Worm (Caenorhabditis elegans) whole organism, young adult: ENCODE measurements around the gene fmo-3.

ENCODE experiments used
- B0019.2 ChIP-seq: fragments of 200-800 bp; sonication (Bioruptor generic); conservative IDR thresholded peaks from 2 replicates; pipeline ENCODE4 v1.3.6; 2022; ENCODE audit warnings: missing genetic modification reagents, missing genetic modification characterization, missing compliant biosample characterization
- B0035.1 ChIP-seq: sonication (generic microtip); optimal IDR thresholded peaks from 2 replicates; lab custom pipeline; 2016; ENCODE audit warnings: missing genetic modification characterization, mild to moderate bottlenecking, missing compliant biosample characterization, missing genotype, missing genetic modification reagents
- B0336.3 ChIP-seq: fragments of 200-800 bp; sonication (Bioruptor generic); IDR thresholded peaks from 2 replicates; pipeline ENCODE4 v1.3.6; 2022; ENCODE audit warnings: missing genetic modification characterization, missing compliant biosample characterization
- C06A6.2 ChIP-seq: fragments of 200-800 bp; sonication (Bioruptor generic); conservative IDR thresholded peaks from 2 replicates; pipeline ENCODE4 v1.3.6; 2022; ENCODE audit warnings: missing genetic modification characterization, missing compliant biosample characterization
- F22D6.2 ChIP-seq: sonication (generic microtip); optimal IDR thresholded peaks from 2 replicates; lab custom pipeline; 2016; ENCODE audit warnings: mild to moderate bottlenecking, missing genetic modification characterization, missing compliant biosample characterization
- F37B4.10 ChIP-seq: fragments of 200-800 bp; sonication (Bioruptor generic); IDR thresholded peaks from 2 replicates; pipeline ENCODE4 v1.3.6; 2022; ENCODE audit warnings: missing genetic modification characterization, missing compliant biosample characterization
- F39B2.1 ChIP-seq: fragments of 200-800 bp; sonication (Bioruptor generic); IDR thresholded peaks from 2 replicates; pipeline ENCODE4 v1.3.6; 2022; ENCODE audit warnings: missing genetic modification reagents, missing genetic modification characterization, missing compliant biosample characterization
- F57C9.4 ChIP-seq: sonication (generic microtip); optimal IDR thresholded peaks from 2 replicates; lab custom pipeline; 2017; ENCODE audit warnings: mild to moderate bottlenecking, missing genetic modification characterization, missing compliant biosample characterization
- ZK185.1 ChIP-seq: sonication (generic microtip); optimal IDR thresholded peaks from 2 replicates; lab custom pipeline; 2016; ENCODE audit warnings: mild to moderate bottlenecking, missing genetic modification characterization, missing compliant biosample characterization; ENCODE audit not compliant: poor library complexity, severe bottlenecking
- aptf-2 ChIP-seq: fragments of 200-800 bp; sonication (Bioruptor generic); conservative IDR thresholded peaks from 2 replicates; pipeline ENCODE4 v1.3.6; 2022; ENCODE audit warnings: missing genetic modification reagents, missing genetic modification characterization, missing compliant biosample characterization
- aptf-3 ChIP-seq: fragments of 200-800 bp; sonication (Bioruptor generic); IDR thresholded peaks from 2 replicates; pipeline ENCODE4 v1.3.6; 2022; ENCODE audit warnings: missing genetic modification characterization, missing compliant biosample characterization
- attf-3 ChIP-seq: fragments of 200-800 bp; sonication (Bioruptor generic); conservative IDR thresholded peaks from 2 replicates; pipeline ENCODE4 v1.3.6; 2022; ENCODE audit warnings: missing genetic modification reagents, missing genetic modification characterization, missing compliant biosample characterization
- attf-5 ChIP-seq: fragments of 200-800 bp; sonication (Bioruptor generic); optimal IDR thresholded peaks from 2 replicates; lab custom pipeline; 2018; ENCODE audit warnings: mild to moderate bottlenecking, missing genetic modification characterization, missing compliant biosample characterization
- cebp-2 ChIP-seq: fragments of 200-800 bp; sonication (Bioruptor generic); IDR thresholded peaks from 2 replicates; pipeline ENCODE4 v1.3.6; 2022; ENCODE audit warnings: missing genetic modification characterization, missing compliant biosample characterization
- ceh-27 ChIP-seq: fragments of 200-800 bp; sonication (Bioruptor generic); optimal IDR thresholded peaks from 2 replicates; lab custom pipeline; 2018; ENCODE audit warnings: mild to moderate bottlenecking, missing genetic modification characterization, moderate library complexity, missing compliant biosample characterization
- dox-1 ChIP-seq: fragments of 200-800 bp; sonication (Bioruptor generic); IDR thresholded peaks from 2 replicates; pipeline ENCODE4 v1.3.6; 2022; ENCODE audit warnings: missing genetic modification reagents, missing genetic modification characterization, missing compliant biosample characterization
- dpl-1 ChIP-seq: fragments of 150-350 bp; optimal IDR thresholded peaks from 2 replicates; lab custom pipeline; 2014; ENCODE audit warnings: missing biosample characterization, missing genetic modification reagents, missing genetic modification characterization
- efl-1 ChIP-seq: fragments of 150-350 bp; optimal IDR thresholded peaks from 2 replicates; lab custom pipeline; 2014; ENCODE audit warnings: missing biosample characterization, missing genetic modification reagents, missing genetic modification characterization
- egl-18 ChIP-seq: fragments of 200-800 bp; sonication (Bioruptor generic); IDR thresholded peaks from 2 replicates; pipeline ENCODE4 v1.3.6; 2022; ENCODE audit warnings: missing genetic modification reagents, missing genetic modification characterization, missing compliant biosample characterization
- egl-44 ChIP-seq: fragments of 200-800 bp; sonication (Bioruptor generic); IDR thresholded peaks from 2 replicates; pipeline ENCODE4 v1.3.6; 2022; ENCODE audit warnings: missing genetic modification reagents, missing genetic modification characterization, missing compliant biosample characterization
- ets-4 ChIP-seq: fragments of 200-800 bp; sonication (Bioruptor generic); optimal IDR thresholded peaks from 2 replicates; lab custom pipeline; 2018; ENCODE audit warnings: mild to moderate bottlenecking, missing genetic modification characterization, missing compliant biosample characterization
- him-1 ChIP-seq: sonication (generic microtip); optimal IDR thresholded peaks from 2 replicates; lab custom pipeline; 2016; ENCODE audit warnings: missing genotype, missing genetic modification reagents, missing genetic modification characterization, missing compliant biosample characterization
- hlh-12 ChIP-seq: sonication (generic microtip); optimal IDR thresholded peaks from 2 replicates; lab custom pipeline; 2016; ENCODE audit warnings: missing genetic modification characterization, missing compliant biosample characterization
- hmg-1.2 ChIP-seq: fragments of 200-800 bp; sonication (Bioruptor generic); IDR thresholded peaks from 2 replicates; pipeline ENCODE4 v1.3.6; 2022; ENCODE audit warnings: missing genetic modification reagents, missing genetic modification characterization, missing compliant biosample characterization
- hrde-1 ChIP-seq: sonication (generic microtip); optimal IDR thresholded peaks from 2 replicates; lab custom pipeline; 2016; ENCODE audit warnings: missing genetic modification characterization, mild to moderate bottlenecking, missing compliant biosample characterization, moderate library complexity, missing genotype, missing genetic modification reagents, borderline replicate concordance
- lag-1 ChIP-seq: fragments of 200-800 bp; sonication (Bioruptor generic); IDR thresholded peaks from 2 replicates; pipeline ENCODE4 v1.3.6; 2022; ENCODE audit warnings: missing genetic modification reagents, missing genetic modification characterization, missing compliant biosample characterization
- lir-1 ChIP-seq: fragments of 200-800 bp; sonication (Bioruptor generic); conservative IDR thresholded peaks from 2 replicates; pipeline ENCODE4 v1.3.6; 2022; ENCODE audit warnings: missing genetic modification reagents, missing genetic modification characterization, missing compliant biosample characterization
- lsl-1 ChIP-seq: fragments of 200-800 bp; sonication (Bioruptor generic); optimal IDR thresholded peaks from 2 replicates; lab custom pipeline; 2018; ENCODE audit warnings: mild to moderate bottlenecking, missing genetic modification characterization, moderate library complexity, missing compliant biosample characterization
- madf-10 ChIP-seq: sonication (generic microtip); optimal IDR thresholded peaks from 2 replicates; lab custom pipeline; 2016; ENCODE audit warnings: mild to moderate bottlenecking, missing genetic modification characterization, missing compliant biosample characterization
- mcd-1 ChIP-seq: fragments of 200-800 bp; sonication (Bioruptor generic); IDR thresholded peaks from 2 replicates; pipeline ENCODE4 v1.3.6; 2022; ENCODE audit warnings: missing genetic modification reagents, missing genetic modification characterization, missing compliant biosample characterization
- mes-4 ChIP-seq: sonication (generic microtip); optimal IDR thresholded peaks from 2 replicates; lab custom pipeline; 2016; ENCODE audit warnings: missing genotype, missing genetic modification characterization, missing compliant biosample characterization
- mxl-1 ChIP-seq: sonication (generic microtip); optimal IDR thresholded peaks from 2 replicates; lab custom pipeline; 2016; ENCODE audit warnings: missing genetic modification characterization, missing compliant biosample characterization
- nfyb-1 ChIP-seq: fragments of 200-800 bp; sonication (Bioruptor generic); IDR thresholded peaks from 2 replicates; pipeline ENCODE4 v1.3.6; 2022; ENCODE audit warnings: missing genetic modification reagents, missing genetic modification characterization, missing compliant biosample characterization
- nhr-120 ChIP-seq: fragments of 200-800 bp; sonication (Bioruptor generic); IDR thresholded peaks from 2 replicates; pipeline ENCODE4 v1.3.6; 2022; ENCODE audit warnings: missing genetic modification characterization, missing compliant biosample characterization
- nhr-27 ChIP-seq: fragments of 200-800 bp; sonication (Bioruptor generic); optimal IDR thresholded peaks from 2 replicates; lab custom pipeline; 2018; ENCODE audit warnings: mild to moderate bottlenecking, missing genetic modification characterization, moderate library complexity, missing compliant biosample characterization
- nhr-90 ChIP-seq: sonication (generic microtip); optimal IDR thresholded peaks from 2 replicates; lab custom pipeline; 2016; ENCODE audit warnings: missing genotype, mild to moderate bottlenecking, missing genetic modification characterization, missing compliant biosample characterization
- pbrm-1 ChIP-seq: fragments of 200-800 bp; sonication (Bioruptor generic); IDR thresholded peaks from 2 replicates; pipeline ENCODE4 v1.3.6; 2022; ENCODE audit warnings: missing genetic modification reagents, missing genetic modification characterization, missing compliant biosample characterization
- pha-4 ChIP-seq: fragments of 150-350 bp; sonication (generic microtip); optimal IDR thresholded peaks from 2 replicates; lab custom pipeline; 2014; ENCODE audit warnings: missing biosample characterization, missing genetic modification reagents, missing genetic modification characterization
- rec-8 ChIP-seq, 2 experiments: sonication (generic microtip); optimal IDR thresholded peaks; 2 replicates each; lab custom pipeline; 2016; ENCODE audit warnings: mild to moderate bottlenecking in 2 of 2, missing genetic modification characterization in 2 of 2, missing genetic modification reagents in 2 of 2, missing genotype in 2 of 2, missing biosample characterization in 1 of 2, missing compliant biosample characterization in 1 of 2, moderate library complexity in 1 of 2
- repo-1 ChIP-seq: sonication (generic microtip); optimal IDR thresholded peaks from 2 replicates; lab custom pipeline; 2017; ENCODE audit warnings: mild to moderate bottlenecking, missing genetic modification characterization, missing compliant biosample characterization
- sdz-38 ChIP-seq: sonication (generic microtip); optimal IDR thresholded peaks from 2 replicates; lab custom pipeline; 2016; ENCODE audit warnings: missing genotype, missing genetic modification characterization, missing compliant biosample characterization
- sea-2 ChIP-seq: fragments of 200-800 bp; sonication (Bioruptor generic); IDR thresholded peaks from 2 replicates; pipeline ENCODE4 v1.3.6; 2022; ENCODE audit warnings: missing genetic modification characterization, missing compliant biosample characterization
- sptf-2 ChIP-seq: fragments of 200-800 bp; sonication (Bioruptor generic); optimal IDR thresholded peaks from 2 replicates; lab custom pipeline; 2018; ENCODE audit warnings: mild to moderate bottlenecking, missing genetic modification characterization, missing compliant biosample characterization
- zfh-2 ChIP-seq: fragments of 200-800 bp; sonication (Bioruptor generic); conservative IDR thresholded peaks from 2 replicates; pipeline ENCODE4 v1.3.6; 2022; ENCODE audit warnings: missing genetic modification reagents, missing genetic modification characterization, missing compliant biosample characterization
- zim-3 ChIP-seq: sonication (generic microtip); optimal IDR thresholded peaks from 2 replicates; lab custom pipeline; 2017; ENCODE audit warnings: mild to moderate bottlenecking, missing genetic modification characterization, moderate library complexity, missing compliant biosample characterization
- ztf-22 ChIP-seq: fragments of 200-800 bp; sonication (Bioruptor generic); optimal IDR thresholded peaks from 2 replicates; lab custom pipeline; 2018; ENCODE audit warnings: mild to moderate bottlenecking, missing genetic modification characterization, moderate library complexity, missing compliant biosample characterization
- ztf-26 ChIP-seq: sonication (generic microtip); optimal IDR thresholded peaks from 2 replicates; lab custom pipeline; 2017; ENCODE audit warnings: missing genetic modification characterization, missing compliant biosample characterization
- ztf-6 ChIP-seq: fragments of 200-800 bp; sonication (Bioruptor generic); IDR thresholded peaks from 2 replicates; pipeline ENCODE4 v1.3.6; 2022; ENCODE audit warnings: missing genetic modification reagents, missing genetic modification characterization, missing compliant biosample characterization

fmo-3 gene

ce11 chrIII:10747620-10748479 is 53.4 kb downstream of the fmo-3 start, which contains the start of the genes ran-1 and dkc-1 (continued):
- TF ChIP-seq attf-3 (GFP tag; lab: Robert Waterston, UW) (0 out of 2 replicates have a peak, but pooled peaks have one; percentile 44), attf-5 (GFP tag; lab: Kevin White, UChicago) (peak; percentile 90), repo-1 (tag; lab: Kevin White, UChicago) (peak; percentile 4), egl-44 (GFP tag; lab: Robert Waterston, UW) (0 out of 2 replicates have a peak, but pooled peaks have one; percentile 44), nhr-120 (GFP tag; lab: Robert Waterston, UW) (no peak), B0035.1 (tag; lab: Kevin White, UChicago) (no peak), pbrm-1 (GFP tag; lab: Robert Waterston, UW) (peak; percentile 80), pha-4 (tag; lab: Kevin White, UChicago) (peak; percentile 13), egl-18 (GFP tag; lab: Robert Waterston, UW) (no peak), hlh-12 (tag; lab: Kevin White, UChicago) (no peak), hrde-1 (tag; lab: Kevin White, UChicago) (no peak), hmg-1.2 (GFP tag; lab: Robert Waterston, UW) (peak; percentile 95), sptf-2 (no peak), F57C9.4 (tag; lab: Kevin White, UChicago) (no peak), B0336.3 (GFP tag; lab: Robert Waterston, UW) (peak; percentile 90), mcd-1 (GFP tag; lab: Robert Waterston, UW) (peak; percentile 82), nfyb-1 (GFP tag; lab: Robert Waterston, UW) (peak; percentile 79; the same call in 1 of the 2 replicates), ets-4 (no peak), ztf-6 (GFP tag; lab: Robert Waterston, UW) (no peak), C06A6.2 (GFP tag; lab: Robert Waterston, UW) (no peak), madf-10 (tag; lab: Kevin White, UChicago) (no peak), ztf-26 (tag; lab: Kevin White, UChicago) (peak; percentile 38), F39B2.1 (GFP tag; lab: Robert Waterston, UW) (no peak), cebp-2 (GFP tag; lab: Robert Waterston, UW) (no peak), ZK185.1 (no peak), him-1 (tag; lab: Kevin White, UChicago) (no peak), zfh-2 (no peak), aptf-3 (GFP tag; lab: Robert Waterston, UW) (0 out of 2 replicates have a peak, but pooled peaks have one; percentile 21), ceh-27 (no peak), ztf-22 (GFP tag; lab: Kevin White, UChicago) (no peak), efl-1 (GFP tag; lab: Kevin White, UChicago) (peak; percentile 98), sdz-38 (tag; lab: Kevin White, UChicago) (no peak), zim-3 (tag; lab: Kevin White, UChicago) (no peak), lir-1 (GFP tag; lab: Robert Waterston, UW) (0 out of 2 replicates have a peak, but pooled peaks have one; percentile 29), lag-1 (GFP tag; lab: Robert Waterston, UW) (no peak), dpl-1 (GFP tag; lab: Kevin White, UChicago) (peak; percentile 95), sea-2 (GFP tag; lab: Robert Waterston, UW) (no peak), F37B4.10 (GFP tag; lab: Robert Waterston, UW) (no peak), nhr-27 (tag; lab: Kevin White, UChicago) (no peak), nhr-90 (tag; lab: Kevin White, UChicago) (no peak), dox-1 (peak; percentile 94), mxl-1 (tag; lab: Kevin White, UChicago) (no peak), mes-4 (tag; lab: Kevin White, UChicago) (no peak), lsl-1 (GFP tag; lab: Kevin White, UChicago) (peak; percentile 80), aptf-2 (GFP tag; lab: Robert Waterston, UW) (0 out of 2 replicates have a peak, but pooled peaks have one; percentile 60), rec-8 (tag; optimal IDR thresholded peaks at IDR 0.05; lab: Kevin White, UChicago) (no peak), B0019.2 (GFP tag; lab: Robert Waterston, UW) (peak; percentile 86), F22D6.2 (tag; lab: Kevin White, UChicago) (no peak)
